Worm (Caenorhabditis elegans) whole organism, L1 larva: ENCODE results near the gene taap-1.

Experiments
- alr-1 ChIP-seq: fragments of 200-800 bp; sonication (Bioruptor generic); optimal IDR thresholded peaks from 2 replicates; lab custom pipeline; 2018; ENCODE audit warnings: borderline replicate concordance, mild to moderate bottlenecking, missing genetic modification characterization, missing compliant biosample characterization
- ces-1 ChIP-seq: fragments of 150-350 bp; optimal IDR thresholded peaks from 2 replicates; lab custom pipeline; 2014; ENCODE audit warnings: missing biosample characterization, missing genetic modification reagents, missing genetic modification characterization
- lin-15B ChIP-seq: fragments of 150-350 bp; sonication (generic microtip); optimal IDR thresholded peaks from 3 replicates; lab custom pipeline; 2014; ENCODE audit warnings: missing biosample characterization, missing genetic modification characterization
- nhr-90 ChIP-seq: sonication (generic microtip); optimal IDR thresholded peaks from 2 replicates; lab custom pipeline; 2016; ENCODE audit warnings: mild to moderate bottlenecking, missing genetic modification characterization, missing compliant biosample characterization; ENCODE audit not compliant: poor library complexity
- unc-130 ChIP-seq: fragments of 150-350 bp; optimal IDR thresholded peaks from 2 replicates; lab custom pipeline; 2017; ENCODE audit warnings: missing biosample characterization, missing genetic modification characterization, inconsistent platforms
- unc-86 ChIP-seq: sonication (generic microtip); optimal IDR thresholded peaks from 2 replicates; lab custom pipeline; 2016; ENCODE audit warnings: missing genetic modification characterization, missing compliant biosample characterization
- zip-4 ChIP-seq: fragments of 200-800 bp; sonication (Bioruptor generic); optimal IDR thresholded peaks from 2 replicates; lab custom pipeline; 2018; ENCODE audit warnings: mild to moderate bottlenecking, missing genetic modification characterization, moderate library complexity, missing compliant biosample characterization

- no peak for TF ChIP-seq unc-130 (tag; lab: Kevin White, UChicago)
- TF ChIP-seq alr-1 (tag; lab: Kevin White, UChicago): no peak
- TF ChIP-seq ces-1 (GFP tag; lab: Kevin White, UChicago): no peak
- TF ChIP-seq lin-15B (tag; lab: Kevin White, UChicago): no peak
- no peak for TF ChIP-seq nhr-90 (tag; lab: Kevin White, UChicago)
- no peak for TF ChIP-seq unc-86 (tag; lab: Kevin White, UChicago)
- no peak for TF ChIP-seq zip-4 (GFP tag; lab: Kevin White, UChicago)
Measured at ce11 chrII:8481731-8482253, 1.9 kb downstream of the taap-1 start, which contains the start of gene M05D6.5.
